Worm (Caenorhabditis elegans) whole organism, late embryonic: ENCODE measurements around the gene unc-10.
A peak's percentile ranks its signal among the peaks of the same experiment; 100 is the strongest.

ENCODE experiments used
- K02D7.2 ChIP-seq: sonication (generic microtip); optimal IDR thresholded peaks from 2 replicates; lab custom pipeline; 2017; ENCODE audit warnings: mild to moderate bottlenecking, missing genetic modification characterization, missing compliant biosample characterization
- T23F11.4 ChIP-seq: fragments of 200-800 bp; sonication (Bioruptor generic); optimal IDR thresholded peaks from 2 replicates; lab custom pipeline; 2018; ENCODE audit warnings: mild to moderate bottlenecking, missing genetic modification characterization, missing compliant biosample characterization
- Y22D7AL.16 ChIP-seq: sonication (generic microtip); optimal IDR thresholded peaks from 2 replicates; lab custom pipeline; 2016; ENCODE audit warnings: missing genetic modification characterization, missing compliant biosample characterization
- ahr-1 ChIP-seq: sonication (generic microtip); optimal IDR thresholded peaks from 2 replicates; lab custom pipeline; 2016; ENCODE audit warnings: missing genetic modification characterization, missing compliant biosample characterization
- ama-1 ChIP-seq: fragments of 150-350 bp; optimal IDR thresholded peaks from 2 replicates; lab custom pipeline; 2014
- ceh-14 ChIP-seq: sonication (generic microtip); optimal IDR thresholded peaks from 2 replicates; lab custom pipeline; 2016; ENCODE audit warnings: missing genotype, missing genetic modification characterization, missing compliant biosample characterization
- ceh-18 ChIP-seq: sonication (generic microtip); optimal IDR thresholded peaks from 2 replicates; lab custom pipeline; 2016; ENCODE audit warnings: missing genetic modification characterization, missing compliant biosample characterization
- ceh-19 ChIP-seq: fragments of 200-800 bp; sonication (Bioruptor generic); optimal IDR thresholded peaks from 2 replicates; lab custom pipeline; 2018; ENCODE audit warnings: mild to moderate bottlenecking, missing genetic modification characterization, missing compliant biosample characterization
- ceh-2 ChIP-seq: sonication (generic microtip); optimal IDR thresholded peaks from 2 replicates; lab custom pipeline; 2016; ENCODE audit warnings: missing genotype, missing genetic modification characterization, missing compliant biosample characterization
- ceh-30 ChIP-seq: fragments of 150-350 bp; optimal IDR thresholded peaks from 2 replicates; lab custom pipeline; 2014; ENCODE audit warnings: missing biosample characterization, missing genetic modification characterization
- ceh-34 ChIP-seq: sonication (generic microtip); optimal IDR thresholded peaks from 2 replicates; lab custom pipeline; 2016; ENCODE audit warnings: mild to moderate bottlenecking, missing genetic modification characterization, missing compliant biosample characterization
- ceh-48 ChIP-seq: sonication (generic microtip); optimal IDR thresholded peaks from 2 replicates; lab custom pipeline; 2016; ENCODE audit warnings: missing genetic modification characterization, inconsistent platforms, missing compliant biosample characterization
- ceh-6 ChIP-seq: fragments of 200-800 bp; sonication (Bioruptor generic); optimal IDR thresholded peaks from 2 replicates; lab custom pipeline; 2018; ENCODE audit warnings: mild to moderate bottlenecking, missing genetic modification characterization, missing compliant biosample characterization
- che-1 ChIP-seq: sonication (generic microtip); optimal IDR thresholded peaks from 2 replicates; lab custom pipeline; 2016; ENCODE audit warnings: mild to moderate bottlenecking, missing genetic modification characterization, missing compliant biosample characterization
- dve-1 ChIP-seq: sonication (generic microtip); optimal IDR thresholded peaks from 2 replicates; lab custom pipeline; 2017; ENCODE audit warnings: antibody characterized with exemption, mild to moderate bottlenecking, missing genetic modification characterization, missing compliant biosample characterization
- elt-4 ChIP-seq: sonication (generic microtip); optimal IDR thresholded peaks from 2 replicates; lab custom pipeline; 2016; ENCODE audit warnings: missing genetic modification characterization, missing compliant biosample characterization
- eyg-1 ChIP-seq: sonication (generic microtip); optimal IDR thresholded peaks from 2 replicates; lab custom pipeline; 2016; ENCODE audit warnings: missing genotype, missing genetic modification characterization, missing compliant biosample characterization
- fax-1 ChIP-seq: sonication (generic microtip); optimal IDR thresholded peaks from 2 replicates; lab custom pipeline; 2016; ENCODE audit warnings: missing genotype, missing genetic modification characterization, missing compliant biosample characterization
- fkh-10 ChIP-seq: fragments of 150-350 bp; optimal IDR thresholded peaks from 2 replicates; lab custom pipeline; 2014; ENCODE audit warnings: missing biosample characterization, missing genetic modification reagents, missing genetic modification characterization
- fkh-6 ChIP-seq: sonication (generic microtip); optimal IDR thresholded peaks from 2 replicates; lab custom pipeline; 2016; ENCODE audit warnings: missing genetic modification characterization, missing compliant biosample characterization
- hlh-13 ChIP-seq: fragments of 200-800 bp; sonication (Bioruptor generic); optimal IDR thresholded peaks from 2 replicates; lab custom pipeline; 2018; ENCODE audit warnings: mild to moderate bottlenecking, missing genetic modification characterization, missing compliant biosample characterization
- hlh-15 ChIP-seq: sonication (generic microtip); optimal IDR thresholded peaks from 2 replicates; lab custom pipeline; 2016; ENCODE audit warnings: missing genetic modification characterization, missing compliant biosample characterization
- hlh-30 ChIP-seq: sonication (generic microtip); optimal IDR thresholded peaks from 2 replicates; lab custom pipeline; 2017; ENCODE audit warnings: antibody characterized with exemption, missing genetic modification characterization, missing compliant biosample characterization; ENCODE audit not compliant: insufficient read depth
- hlh-6 ChIP-seq: sonication (generic microtip); optimal IDR thresholded peaks from 2 replicates; lab custom pipeline; 2016; ENCODE audit warnings: missing genotype, missing genetic modification characterization, missing compliant biosample characterization
- lim-6 ChIP-seq: sonication (generic microtip); optimal IDR thresholded peaks from 2 replicates; lab custom pipeline; 2016; ENCODE audit warnings: missing genetic modification characterization, missing compliant biosample characterization
- lin-11 ChIP-seq: fragments of 200-800 bp; sonication (Bioruptor generic); optimal IDR thresholded peaks from 2 replicates; lab custom pipeline; 2018; ENCODE audit warnings: mild to moderate bottlenecking, missing genetic modification characterization, missing compliant biosample characterization
- madf-2 ChIP-seq: sonication (generic microtip); optimal IDR thresholded peaks from 2 replicates; lab custom pipeline; 2017; ENCODE audit warnings: missing genetic modification characterization, missing compliant biosample characterization
- nfya-1 ChIP-seq: sonication (generic microtip); optimal IDR thresholded peaks from 2 replicates; lab custom pipeline; 2017; ENCODE audit warnings: missing genetic modification characterization, mild to moderate bottlenecking, missing compliant biosample characterization, antibody characterized with exemption, moderate library complexity
- nhr-11 ChIP-seq: fragments of 150-350 bp; optimal IDR thresholded peaks from 2 replicates; lab custom pipeline; 2014; ENCODE audit warnings: missing biosample characterization, missing genetic modification characterization
- nhr-232 ChIP-seq: sonication (generic microtip); optimal IDR thresholded peaks from 2 replicates; lab custom pipeline; 2016; ENCODE audit warnings: missing genetic modification characterization, missing compliant biosample characterization
- npax-4 ChIP-seq: sonication (generic microtip); optimal IDR thresholded peaks from 2 replicates; lab custom pipeline; 2016; ENCODE audit warnings: missing genetic modification characterization, missing compliant biosample characterization
- pag-3 ChIP-seq: sonication (generic microtip); optimal IDR thresholded peaks from 2 replicates; lab custom pipeline; 2016; ENCODE audit warnings: missing compliant biosample characterization, missing genetic modification characterization, borderline replicate concordance
- pat-9 ChIP-seq: fragments of 200-800 bp; sonication (Bioruptor generic); optimal IDR thresholded peaks from 2 replicates; lab custom pipeline; 2018; ENCODE audit warnings: mild to moderate bottlenecking, missing genetic modification characterization, moderate library complexity, missing compliant biosample characterization
- pax-1 ChIP-seq: fragments of 150-350 bp; optimal IDR thresholded peaks from 2 replicates; lab custom pipeline; 2014; ENCODE audit warnings: missing biosample characterization, missing genetic modification characterization
- pha-4 ChIP-seq: fragments of 150-350 bp; optimal IDR thresholded peaks from 2 replicates; lab custom pipeline; 2018; ENCODE audit warnings: missing biosample characterization, missing genetic modification reagents, missing genetic modification characterization
- pqm-1 ChIP-seq: sonication (generic microtip); optimal IDR thresholded peaks from 2 replicates; lab custom pipeline; 2016; ENCODE audit warnings: missing genetic modification characterization, missing compliant biosample characterization
- pros-1 ChIP-seq: fragments of 150-350 bp; optimal IDR thresholded peaks from 2 replicates; lab custom pipeline; 2014; ENCODE audit warnings: missing biosample characterization, missing genetic modification reagents, missing genetic modification characterization
- ref-2 ChIP-seq: sonication (generic microtip); optimal IDR thresholded peaks from 2 replicates; lab custom pipeline; 2016; ENCODE audit warnings: missing genetic modification characterization, missing compliant biosample characterization
- rnt-1 ChIP-seq: sonication (generic microtip); optimal IDR thresholded peaks from 2 replicates; lab custom pipeline; 2016; ENCODE audit warnings: missing genetic modification characterization, missing compliant biosample characterization
- tbx-2 ChIP-seq: sonication (generic microtip); optimal IDR thresholded peaks from 2 replicates; lab custom pipeline; 2016; ENCODE audit warnings: missing genetic modification characterization, missing compliant biosample characterization
- tbx-7 ChIP-seq: sonication (generic microtip); optimal IDR thresholded peaks from 2 replicates; lab custom pipeline; 2016; ENCODE audit warnings: missing genotype, missing genetic modification characterization, missing compliant biosample characterization
- ttx-3 ChIP-seq: sonication (generic microtip); optimal IDR thresholded peaks from 2 replicates; lab custom pipeline; 2016; ENCODE audit warnings: missing genetic modification reagents, missing genetic modification characterization, missing compliant biosample characterization
- unc-42 ChIP-seq: sonication (generic microtip); optimal IDR thresholded peaks from 2 replicates; lab custom pipeline; 2016; ENCODE audit warnings: missing genotype, missing genetic modification characterization, missing compliant biosample characterization
- unc-55 ChIP-seq: sonication (generic microtip); optimal IDR thresholded peaks from 2 replicates; lab custom pipeline; 2017; ENCODE audit warnings: missing biosample characterization, missing genetic modification reagents, missing genetic modification characterization
- unc-86 ChIP-seq: sonication (generic microtip); optimal IDR thresholded peaks from 2 replicates; lab custom pipeline; 2016; ENCODE audit warnings: missing genetic modification characterization, missing compliant biosample characterization
- zip-5 ChIP-seq: sonication (generic microtip); optimal IDR thresholded peaks from 2 replicates; lab custom pipeline; 2016; ENCODE audit warnings: missing genetic modification characterization, missing compliant biosample characterization
- ztf-16 ChIP-seq: sonication (generic microtip); optimal IDR thresholded peaks from 2 replicates; lab custom pipeline; 2017; ENCODE audit warnings: missing genetic modification characterization, missing compliant biosample characterization

The unc-10 gene

ce11 chrX:7268965-7269364, 11.2 kb downstream of the unc-10 start:
- TF ChIP-seq ceh-48 (tag; lab: Kevin White, UChicago) = no peak
- TF ChIP-seq pqm-1 (tag; lab: Kevin White, UChicago) = no peak
- no peak for TF ChIP-seq nhr-232
- TF ChIP-seq ama-1 (lab: Kevin White, UChicago) = no peak

DNA sequence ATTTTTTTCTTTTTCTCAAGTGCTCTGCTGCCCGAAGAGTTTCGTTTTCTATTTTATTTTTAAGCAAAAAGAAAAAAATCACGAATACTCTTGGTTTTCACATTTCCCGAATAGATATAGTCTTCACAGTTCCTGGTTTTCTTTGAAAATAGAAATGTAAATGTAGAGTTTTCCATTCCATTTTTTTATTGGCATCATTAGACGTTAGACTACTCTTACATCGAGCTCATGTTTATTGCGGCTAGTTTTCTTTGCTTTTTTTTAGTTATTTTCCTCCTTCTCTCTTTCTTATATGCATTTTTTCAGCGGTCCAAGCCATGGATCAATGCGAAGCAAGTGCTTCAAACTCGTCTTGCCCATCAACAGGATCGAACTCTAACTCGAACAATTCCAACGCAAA, 14.8 kb downstream of the unc-10 start, which contains the start of gene F46H5.2:
Gene F46H5.2 (plus strand): TSS at position 301 of the 400 bp plus-strand sequence.
- TF ChIP-seq pag-3 (tag; lab: Kevin White, UChicago) (no peak), dve-1 (no peak), ref-2 (tag; lab: Kevin White, UChicago) (no peak), unc-42 (tag; lab: Kevin White, UChicago) (no peak), ceh-34 (tag; lab: Kevin White, UChicago) (no peak), ceh-14 (tag; lab: Kevin White, UChicago) (no peak), ahr-1 (tag; lab: Kevin White, UChicago) (no peak), lim-6 (tag; lab: Kevin White, UChicago) (no peak), pat-9 (tag; lab: Kevin White, UChicago) (no peak), tbx-2 (tag; lab: Kevin White, UChicago) (no peak), che-1 (tag; lab: Kevin White, UChicago) (no peak), madf-2 (no peak)
- TF ChIP-seq, all 69 proteins: peak for 0

DNA sequence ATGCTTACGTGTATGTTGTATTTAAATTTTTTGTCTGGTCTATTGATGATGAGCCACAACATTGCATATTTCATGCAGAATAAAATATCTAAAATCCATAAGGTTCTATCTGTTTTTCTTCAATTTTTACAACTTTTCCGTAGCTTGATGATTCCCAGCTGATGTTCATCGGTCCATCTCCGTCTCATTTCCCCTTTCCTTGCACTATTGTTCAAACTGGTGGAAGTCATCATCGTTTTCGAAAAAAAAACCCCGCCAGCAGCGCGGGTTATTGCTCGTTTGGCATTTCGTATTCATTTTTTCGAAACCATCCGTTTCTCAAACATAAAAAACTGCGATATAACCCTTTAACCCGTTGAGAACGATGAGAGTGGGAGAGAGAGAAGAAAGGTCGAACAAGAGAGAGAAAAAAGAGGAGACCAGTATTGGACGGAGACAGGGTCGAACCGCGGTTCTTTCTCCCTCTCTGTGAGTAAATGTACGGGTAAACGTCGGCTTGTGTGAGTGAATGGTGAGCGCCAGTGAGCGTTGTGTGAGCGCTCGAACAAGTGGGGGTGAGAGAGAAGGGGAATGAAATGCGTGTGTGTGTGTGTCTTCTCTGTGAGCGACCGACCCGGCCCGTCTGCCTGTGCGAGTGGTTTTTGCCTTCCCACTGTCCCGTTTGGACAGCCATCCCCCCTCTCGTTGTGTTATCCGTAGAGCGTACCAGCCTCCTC, 15.4 kb downstream of the unc-10 start:
- peak; percentile 50 for TF ChIP-seq dve-1
- TF ChIP-seq pqm-1 (tag; lab: Kevin White, UChicago) = peak; percentile 69
- TF ChIP-seq ama-1 (lab: Kevin White, UChicago) = no peak
- TF ChIP-seq hlh-15 (tag; lab: Kevin White, UChicago) = no peak
- TF ChIP-seq tbx-7 (tag; lab: Kevin White, UChicago) = peak; percentile 6
- peak; percentile 64 for TF ChIP-seq ceh-14 (tag; lab: Kevin White, UChicago)
- TF ChIP-seq ceh-6 (GFP tag; lab: Kevin White, UChicago) = peak; percentile 9
- no peak for TF ChIP-seq npax-4
- TF ChIP-seq pax-1 (tag; lab: Kevin White, UChicago) = no peak
- TF ChIP-seq fax-1 = no peak
- TF ChIP-seq fkh-10 (GFP tag; lab: Kevin White, UChicago) = no peak
- peak; percentile 84 for TF ChIP-seq ref-2 (tag; lab: Kevin White, UChicago)
- TF ChIP-seq unc-86 (tag; lab: Kevin White, UChicago) = no peak
- no peak for TF ChIP-seq ceh-30
- TF ChIP-seq ttx-3 = no peak
- peak; percentile 3 for TF ChIP-seq Y22D7AL.16 (tag; lab: Kevin White, UChicago)
- TF ChIP-seq unc-55 (GFP tag; lab: Kevin White, UChicago) = peak; percentile 44
- TF ChIP-seq ceh-19 (GFP tag; lab: Kevin White, UChicago) = peak; percentile 67
- TF ChIP-seq pag-3 (tag; lab: Kevin White, UChicago) = no peak
- TF ChIP-seq nfya-1 (tag; lab: Kevin White, UChicago) = peak; percentile 91
- no peak for TF ChIP-seq lin-11
- TF ChIP-seq rnt-1 (tag; lab: Kevin White, UChicago) = peak; percentile 52
- no peak for TF ChIP-seq T23F11.4 (GFP tag; lab: Kevin White, UChicago)
- TF ChIP-seq zip-5 = no peak
- TF ChIP-seq hlh-6 (tag; lab: Kevin White, UChicago) = peak; percentile 69
- TF ChIP-seq pha-4 (tag; lab: Kevin White, UChicago) = no peak
- TF ChIP-seq ceh-18 = peak; percentile 96
- no peak for TF ChIP-seq madf-2
- TF ChIP-seq K02D7.2 (tag; lab: Kevin White, UChicago) = no peak
- peak; percentile 66 for TF ChIP-seq fkh-6 (tag; lab: Kevin White, UChicago)
- no peak for TF ChIP-seq elt-4 (tag; lab: Kevin White, UChicago)
- peak; percentile 57 for TF ChIP-seq pros-1 (tag; lab: Kevin White, UChicago)
- peak; percentile 69 for TF ChIP-seq ceh-2 (tag; lab: Kevin White, UChicago)
- TF ChIP-seq nhr-11 (tag; lab: Kevin White, UChicago) = no peak
- TF ChIP-seq tbx-2 (tag; lab: Kevin White, UChicago) = peak; percentile 88
- TF ChIP-seq ztf-16 (tag; lab: Kevin White, UChicago) = peak; percentile 55
- TF ChIP-seq eyg-1 = peak; percentile 23
- peak; percentile 38 for TF ChIP-seq pat-9 (tag; lab: Kevin White, UChicago)
- TF ChIP-seq hlh-13 = no peak
- peak; percentile 67 for TF ChIP-seq hlh-30 (tag; lab: Kevin White, UChicago)
